Worm (Caenorhabditis elegans) whole organism, L3 larva: ENCODE results near the gene top-2.

Source experiments
- R02D3.7 ChIP-seq: fragments of 150-350 bp; optimal IDR thresholded peaks from 2 replicates; lab custom pipeline; 2014; ENCODE audit warnings: missing biosample characterization, missing genetic modification characterization
- ama-1 ChIP-seq: fragments of 150-350 bp; optimal IDR thresholded peaks from 2 replicates; lab custom pipeline; 2018
- ceh-82 ChIP-seq: fragments of 150-350 bp; optimal IDR thresholded peaks from 2 replicates; lab custom pipeline; 2014; ENCODE audit warnings: missing biosample characterization, missing genetic modification characterization
- elt-2 ChIP-seq: sonication (generic microtip); optimal IDR thresholded peaks from 2 replicates; lab custom pipeline; 2016; ENCODE audit warnings: missing genetic modification reagents, mild to moderate bottlenecking, missing genetic modification characterization, missing compliant biosample characterization
- lin-39 ChIP-seq: fragments of 150-350 bp; optimal IDR thresholded peaks from 2 replicates; lab custom pipeline; 2018; ENCODE audit warnings: missing biosample characterization, missing genetic modification reagents, missing genetic modification characterization
- nhr-12 ChIP-seq: fragments of 150-350 bp; optimal IDR thresholded peaks from 2 replicates; lab custom pipeline; 2014; ENCODE audit warnings: missing biosample characterization, missing genetic modification characterization
- nhr-237 ChIP-seq: fragments of 150-350 bp; optimal IDR thresholded peaks from 2 replicates; lab custom pipeline; 2014; ENCODE audit warnings: missing biosample characterization, missing genetic modification characterization
- sea-2 ChIP-seq: fragments of 150-350 bp; sonication (generic microtip); optimal IDR thresholded peaks from 4 replicates; lab custom pipeline; 2014; ENCODE audit warnings: missing biosample characterization, missing genetic modification reagents, missing genetic modification characterization
- unc-39 ChIP-seq: sonication (generic microtip); optimal IDR thresholded peaks from 4 replicates; lab custom pipeline; 2017; ENCODE audit warnings: missing biosample characterization, missing genetic modification characterization
- unc-62 ChIP-seq: fragments of 150-350 bp; sonication (generic microtip); optimal IDR thresholded peaks from 4 replicates; lab custom pipeline; 2014; ENCODE audit warnings: missing biosample characterization, missing genetic modification reagents, missing genetic modification characterization
- ztf-11 ChIP-seq: fragments of 150-350 bp; optimal IDR thresholded peaks from 2 replicates; lab custom pipeline; 2014; ENCODE audit warnings: missing biosample characterization, missing genetic modification characterization
- ztf-4 ChIP-seq: fragments of 150-350 bp; optimal IDR thresholded peaks from 2 replicates; lab custom pipeline; 2014; ENCODE audit warnings: missing biosample characterization, missing genetic modification characterization

ce11 chrII:11829920-11830319 lies 45.0 kb upstream of the top-2 start, which contains the start of gene pes-5:
- TF ChIP-seq elt-2 (tag; lab: Kevin White, UChicago) = no peak
- TF ChIP-seq ztf-4 (tag; lab: Kevin White, UChicago) = no peak
- TF ChIP-seq R02D3.7 (tag; lab: Kevin White, UChicago) = no peak
- TF ChIP-seq unc-62 (GFP tag; lab: Kevin White, UChicago) = no peak
- TF ChIP-seq ceh-82 (tag; lab: Kevin White, UChicago) = no peak
- TF ChIP-seq nhr-12 (tag; lab: Kevin White, UChicago) = no peak
- TF ChIP-seq ama-1 (lab: Kevin White, UChicago) = no peak
- TF ChIP-seq ztf-11 (tag; lab: Kevin White, UChicago) = no peak
- no peak for TF ChIP-seq sea-2 (GFP tag; lab: Kevin White, UChicago)
- no peak for TF ChIP-seq nhr-237 (tag; lab: Kevin White, UChicago)
- no peak for TF ChIP-seq lin-39 (tag; lab: Kevin White, UChicago)
- TF ChIP-seq unc-39 (tag; lab: Kevin White, UChicago) = no peak
